Worm (Caenorhabditis elegans) whole organism, L1 larva: ENCODE results near the gene rabr-3.

Experiments used
- blmp-1 ChIP-seq: fragments of 150-350 bp; optimal IDR thresholded peaks from 2 replicates; lab custom pipeline; 2014; ENCODE audit warnings: missing biosample characterization, missing genetic modification characterization
- ceh-82 ChIP-seq, 3 experiments: fragments of 150-350 bp in 1 of 3; sonication (generic microtip) in 2 of 3; optimal IDR thresholded peaks; 2 replicates each; lab custom pipeline; 2014 to 2017; ENCODE audit warnings: missing biosample characterization in 3 of 3, missing genetic modification characterization in 3 of 3
- efl-1 ChIP-seq, 4 experiments: fragments of 150-350 bp; optimal IDR thresholded peaks in 3 of 4; peaks in 1 of 4; 1 replicate in 1 of 4; 2 replicates in 3 of 4; lab custom pipeline; 2014; ENCODE audit warnings: missing biosample characterization in 2 of 4, missing genetic modification characterization in 2 of 4, missing genetic modification reagents in 2 of 4
- egl-27 ChIP-seq, 2 experiments: fragments of 150-350 bp in 1 of 2; sonication (generic microtip); optimal IDR thresholded peaks; 3 replicates each; lab custom pipeline; 2017 to 2018; ENCODE audit warnings: missing biosample characterization in 2 of 2, missing genetic modification characterization in 2 of 2, missing genetic modification reagents in 2 of 2
- elt-3 ChIP-seq, 6 experiments: fragments of 150-350 bp in 1 of 6; sonication (generic microtip); optimal IDR thresholded peaks; 2 replicates each; lab custom pipeline; 2017 to 2018; ENCODE audit warnings: missing biosample characterization in 6 of 6, missing genetic modification characterization in 6 of 6, inconsistent platforms in 1 of 6
- lin-14 ChIP-seq: fragments of 200-800 bp; sonication (Bioruptor generic); optimal IDR thresholded peaks from 2 replicates; lab custom pipeline; 2018; ENCODE audit warnings: mild to moderate bottlenecking, missing genetic modification characterization, moderate library complexity, missing compliant biosample characterization
- mep-1 ChIP-seq: fragments of 150-350 bp; optimal IDR thresholded peaks from 2 replicates; lab custom pipeline; 2014; ENCODE audit warnings: missing biosample characterization, missing genetic modification characterization
- nhr-28 ChIP-seq: fragments of 150-350 bp; optimal IDR thresholded peaks from 2 replicates; lab custom pipeline; 2014; ENCODE audit warnings: missing biosample characterization, missing genetic modification characterization
- pag-3 ChIP-seq: sonication (generic microtip); optimal IDR thresholded peaks from 2 replicates; lab custom pipeline; 2017; ENCODE audit warnings: missing genetic modification characterization, mild to moderate bottlenecking, missing compliant biosample characterization, antibody characterized with exemption, borderline replicate concordance; ENCODE audit not compliant: insufficient read depth
- snpc-4 ChIP-seq: fragments of 150-350 bp; optimal IDR thresholded peaks from 2 replicates; lab custom pipeline; 2014; ENCODE audit warnings: missing biosample characterization, missing genetic modification characterization
- unc-30 ChIP-seq: sonication (generic microtip); optimal IDR thresholded peaks from 2 replicates; lab custom pipeline; 2017; ENCODE audit warnings: missing biosample characterization, missing genetic modification characterization
- unc-62 ChIP-seq: fragments of 150-350 bp; optimal IDR thresholded peaks from 2 replicates; lab custom pipeline; 2014; ENCODE audit warnings: missing biosample characterization, missing genetic modification reagents, missing genetic modification characterization
- unc-86 ChIP-seq: sonication (generic microtip); optimal IDR thresholded peaks from 2 replicates; lab custom pipeline; 2016; ENCODE audit warnings: missing genetic modification characterization, missing compliant biosample characterization
- zag-1 ChIP-seq: fragments of 150-350 bp; optimal IDR thresholded peaks from 2 replicates; lab custom pipeline; 2014; ENCODE audit warnings: missing biosample characterization, missing genetic modification characterization

DNA sequence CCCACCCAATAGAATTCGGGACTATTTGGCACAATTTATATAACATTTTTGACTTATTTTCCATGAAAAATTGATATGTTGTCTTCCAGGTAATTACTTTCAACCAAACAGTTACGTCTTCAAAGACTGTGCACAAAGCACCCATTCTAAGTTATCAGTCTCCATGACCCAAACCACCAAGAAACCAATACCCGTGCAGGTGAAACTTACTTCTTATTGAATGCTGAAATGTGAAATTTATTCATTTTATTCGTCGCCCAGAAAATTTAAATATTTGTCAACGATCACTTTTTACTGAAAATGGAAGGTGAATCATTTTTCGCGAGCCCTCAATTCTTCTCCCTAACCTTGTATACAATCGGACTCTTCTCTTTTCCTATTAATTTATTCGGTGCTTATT lies 5.0 kb upstream of the rabr-3 start, which contains the start of gene srh-281:
- no peak for TF ChIP-seq blmp-1 (tag; lab: Kevin White, UChicago)
- no peak for TF ChIP-seq egl-27 (tag; optimal IDR thresholded peaks at IDR 0.05; lab: Kevin White, UChicago)
- TF ChIP-seq zag-1, result no peak
- TF ChIP-seq ceh-82 (tag; optimal IDR thresholded peaks at IDR 0.05; lab: Kevin White, UChicago), result no peak
- no peak for TF ChIP-seq unc-62 (GFP tag; lab: Kevin White, UChicago)
- TF ChIP-seq snpc-4 (tag; lab: Kevin White, UChicago), result no peak
- no peak for TF ChIP-seq efl-1 (optimal IDR thresholded peaks at IDR 0.05; lab: Kevin White, UChicago)
- no peak for TF ChIP-seq efl-1 (GFP tag; optimal IDR thresholded peaks at IDR 0.05 in 1 of 2; lab: Kevin White, UChicago)
- no peak for TF ChIP-seq nhr-28 (tag; lab: Kevin White, UChicago)
- no peak for TF ChIP-seq unc-30 (tag; lab: Kevin White, UChicago)
- no peak for TF ChIP-seq lin-14 (GFP tag; lab: Kevin White, UChicago)
- TF ChIP-seq pag-3 (tag; lab: Kevin White, UChicago), result no peak
- TF ChIP-seq elt-3 (tag; optimal IDR thresholded peaks at IDR 0.05; lab: Kevin White, UChicago), result no peak
- TF ChIP-seq unc-86 (tag; lab: Kevin White, UChicago), result no peak
- no peak for TF ChIP-seq mep-1 (tag; lab: Kevin White, UChicago)
